Worm (Caenorhabditis elegans) whole organism, L3 larva: Measurements from ENCODE around the gene dpyd-1.

ENCODE experiments used
- ceh-16 ChIP-seq: sonication (generic microtip); optimal IDR thresholded peaks from 2 replicates; lab custom pipeline; 2017; ENCODE audit warnings: missing biosample characterization, missing genetic modification characterization
- ceh-9 ChIP-seq: sonication (generic microtip); optimal IDR thresholded peaks from 2 replicates; lab custom pipeline; 2018; ENCODE audit warnings: missing biosample characterization, missing genetic modification characterization
- elt-1 ChIP-seq: fragments of 150-350 bp; optimal IDR thresholded peaks from 2 replicates; lab custom pipeline; 2014; ENCODE audit warnings: missing biosample characterization, missing genetic modification characterization
- elt-2 ChIP-seq: sonication (generic microtip); optimal IDR thresholded peaks from 2 replicates; lab custom pipeline; 2016; ENCODE audit warnings: missing genetic modification reagents, mild to moderate bottlenecking, missing genetic modification characterization, missing compliant biosample characterization
- elt-3 ChIP-seq, 3 experiments: fragments of 150-350 bp in 1 of 3; sonication (generic microtip) in 2 of 3; optimal IDR thresholded peaks; 2 replicates in 2 of 3; 4 replicates in 1 of 3; lab custom pipeline; 2014 to 2017; ENCODE audit warnings: missing biosample characterization in 3 of 3, missing genetic modification characterization in 3 of 3
- jun-1 ChIP-seq: fragments of 150-350 bp; optimal IDR thresholded peaks from 2 replicates; lab custom pipeline; 2014; ENCODE audit warnings: missing biosample characterization, missing genetic modification reagents, missing genetic modification characterization
- lin-39 ChIP-seq: fragments of 150-350 bp; optimal IDR thresholded peaks from 2 replicates; lab custom pipeline; 2018; ENCODE audit warnings: missing biosample characterization, missing genetic modification reagents, missing genetic modification characterization
- mdl-1 ChIP-seq: fragments of 150-350 bp; optimal IDR thresholded peaks from 2 replicates; lab custom pipeline; 2014; ENCODE audit warnings: missing biosample characterization, missing genetic modification characterization
- nfya-1 ChIP-seq: sonication (generic microtip); optimal IDR thresholded peaks from 2 replicates; lab custom pipeline; 2017; ENCODE audit warnings: missing genetic modification characterization, mild to moderate bottlenecking, missing compliant biosample characterization, antibody characterized with exemption, moderate library complexity; ENCODE audit not compliant: insufficient read depth
- nhr-12 ChIP-seq: fragments of 150-350 bp; optimal IDR thresholded peaks from 2 replicates; lab custom pipeline; 2014; ENCODE audit warnings: missing biosample characterization, missing genetic modification characterization
- nhr-28 ChIP-seq: fragments of 150-350 bp; optimal IDR thresholded peaks from 2 replicates; lab custom pipeline; 2014; ENCODE audit warnings: missing biosample characterization, missing genetic modification characterization
- nhr-77 ChIP-seq: fragments of 150-350 bp; optimal IDR thresholded peaks from 2 replicates; lab custom pipeline; 2014; ENCODE audit warnings: missing biosample characterization, missing genetic modification characterization
- pha-4 ChIP-seq: fragments of 150-350 bp; optimal IDR thresholded peaks from 2 replicates; lab custom pipeline; 2014; ENCODE audit warnings: missing biosample characterization, missing genetic modification reagents, missing genetic modification characterization
- snpc-4 ChIP-seq: fragments of 150-350 bp; optimal IDR thresholded peaks from 2 replicates; lab custom pipeline; 2014; ENCODE audit warnings: missing biosample characterization, missing genetic modification characterization

DNA sequence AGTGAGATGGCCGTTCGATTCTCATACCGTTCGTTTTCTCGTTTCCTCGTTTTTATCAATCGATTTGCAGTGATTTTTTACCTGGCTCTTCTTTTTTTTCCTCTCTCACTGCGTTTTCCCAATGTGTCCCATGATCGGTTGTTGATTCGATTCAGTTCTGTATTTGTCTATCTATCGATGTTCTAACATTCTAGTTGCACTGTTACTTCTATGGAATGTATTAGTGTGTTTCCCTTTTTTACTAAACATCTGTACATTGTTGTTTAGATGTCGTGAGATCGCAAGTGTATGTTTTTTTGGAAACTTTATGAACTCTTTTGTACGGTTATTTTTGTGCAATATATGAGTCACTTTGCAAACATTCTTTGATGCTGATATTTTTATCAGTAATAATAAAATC lies 9.9 kb downstream of the dpyd-1 start:
- TF ChIP-seq snpc-4 (no peak), mdl-1 (no peak), lin-39 (tag; lab: Kevin White, UChicago) (no peak), nhr-77 (tag; lab: Kevin White, UChicago) (no peak), elt-3 (tag; optimal IDR thresholded peaks at IDR 0.05; lab: Kevin White, UChicago) (no peak), nhr-12 (no peak), jun-1 (tag; lab: Kevin White, UChicago) (no peak), pha-4 (peak; percentile 60), elt-2 (peak; percentile 20), elt-1 (tag; lab: Kevin White, UChicago) (no peak), ceh-16 (tag; lab: Kevin White, UChicago) (no peak), nhr-28 (tag; lab: Kevin White, UChicago) (no peak), nfya-1 (no peak), ceh-9 (tag; lab: Kevin White, UChicago) (no peak)
